Worm (Caenorhabditis elegans): Measurements from ENCODE around the gene Y39F10C.1.

- TF ChIP-seq elt-2 (tag; optimal IDR thresholded peaks at IDR 0.05) (no peak), sox-2 (GFP tag; IDR thresholded peaks at IDR 0.05) (no peak), ceh-9 (tag; optimal IDR thresholded peaks at IDR 0.05) (no peak), ama-1 (optimal IDR thresholded peaks at IDR 0.05) (no peak), pha-4 (tag; optimal IDR thresholded peaks at IDR 0.05) (no peak), madf-2 (tag; optimal IDR thresholded peaks at IDR 0.05) (no peak), elt-4 (tag; optimal IDR thresholded peaks at IDR 0.05) (no peak), rnt-1 (tag; optimal IDR thresholded peaks at IDR 0.05) (no peak), ceh-48 (tag; optimal IDR thresholded peaks at IDR 0.05) (no peak), fkh-6 (tag; optimal IDR thresholded peaks at IDR 0.05) (no peak), sox-4 (tag; optimal IDR thresholded peaks at IDR 0.05) (no peak), hlh-6 (tag; optimal IDR thresholded peaks at IDR 0.05) (no peak), ceh-45 (GFP tag; IDR thresholded peaks at IDR 0.05) (no peak)
Measured at ce11 chrII:674116-674515, 1.3 kb upstream of the Y39F10C.1 start, which contains the start of gene Y39F10C.3.

Data from whole organism, late embryonic.